Fruit fly (Drosophila melanogaster): Measurements from ENCODE around the gene CG4230.
A peak's percentile ranks its signal among the peaks of the same experiment; 100 is the strongest.

The CG4230 gene

DNA sequence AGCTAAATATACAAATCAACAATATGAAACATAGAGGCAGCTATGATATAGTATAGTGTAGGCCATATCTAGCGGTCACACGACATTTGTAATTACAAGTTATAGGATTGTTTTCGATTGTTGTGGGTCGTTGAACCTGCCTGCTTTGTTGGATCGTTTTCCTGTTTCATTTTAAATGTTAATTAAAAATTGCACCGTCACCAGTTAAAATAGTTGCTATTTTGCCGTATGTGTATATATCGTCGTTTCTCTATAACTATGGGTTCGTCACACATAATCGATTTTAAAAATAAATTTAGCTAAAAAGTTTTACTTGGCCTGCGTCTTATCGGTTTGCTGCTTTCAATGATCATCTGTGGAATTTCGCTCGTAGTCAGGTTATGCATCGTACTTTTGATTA is 23.7 kb upstream of the CG4230 start:
- TF ChIP-seq CG17801 (GFP tag; optimal IDR thresholded peaks at IDR 0.05; ENCODE audit: partially characterized antibody), result no peak

DNA sequence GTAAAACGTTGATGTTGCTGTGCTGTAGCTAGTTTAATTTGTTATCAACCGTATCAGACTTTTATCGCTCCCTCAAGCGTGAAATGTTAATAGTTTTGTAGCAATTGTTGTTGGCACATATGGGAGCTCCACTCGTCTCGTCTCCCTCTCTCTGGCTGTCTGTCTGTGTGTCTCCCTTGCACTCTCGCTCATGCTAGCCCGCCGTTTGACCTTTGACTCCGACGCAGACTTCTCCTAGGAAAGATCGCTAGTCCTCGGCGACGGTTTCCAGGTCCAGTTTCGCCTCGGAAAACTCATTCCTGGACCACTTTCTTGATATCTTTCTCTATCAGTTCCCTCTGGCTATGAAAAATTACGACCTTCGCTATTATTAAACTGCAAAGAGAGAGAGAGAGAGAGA is 16.8 kb upstream of the CG4230 start:
- no peak for TF ChIP-seq CG17801 (GFP tag; optimal IDR thresholded peaks at IDR 0.05; ENCODE audit: partially characterized antibody)

DNA sequence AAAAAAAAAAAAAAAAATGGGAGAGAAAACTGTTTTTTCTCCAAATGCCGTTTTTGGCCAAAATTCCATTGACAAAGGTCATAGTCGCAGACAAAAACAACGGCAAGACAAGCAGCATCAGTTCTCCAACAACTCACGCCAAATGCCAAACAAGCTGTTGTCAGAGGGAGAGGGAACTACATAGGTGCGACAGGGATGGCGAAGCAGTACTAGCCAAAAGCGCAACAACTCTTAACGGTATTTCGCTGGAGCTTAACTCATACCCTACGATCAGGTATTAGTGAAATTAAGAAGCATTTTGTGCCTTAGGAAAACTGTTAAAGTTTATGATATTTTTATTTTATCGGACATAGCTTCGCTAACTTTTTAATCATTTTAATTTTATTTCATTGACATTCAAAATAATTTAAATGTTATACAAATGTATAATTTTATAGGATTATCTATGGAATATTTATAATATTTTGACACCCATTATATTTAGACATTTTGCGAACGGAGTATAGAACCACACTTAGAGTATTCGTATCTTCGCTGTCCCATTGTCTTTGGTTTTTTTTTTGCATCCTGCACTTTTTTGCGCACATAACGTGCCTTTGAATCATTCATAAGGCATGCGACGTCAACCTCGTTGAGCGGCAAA is 15.7 kb upstream of the CG4230 start:
- TF ChIP-seq CG17801 (GFP tag; optimal IDR thresholded peaks at IDR 0.05; ENCODE audit: partially characterized antibody), result no peak

DNA sequence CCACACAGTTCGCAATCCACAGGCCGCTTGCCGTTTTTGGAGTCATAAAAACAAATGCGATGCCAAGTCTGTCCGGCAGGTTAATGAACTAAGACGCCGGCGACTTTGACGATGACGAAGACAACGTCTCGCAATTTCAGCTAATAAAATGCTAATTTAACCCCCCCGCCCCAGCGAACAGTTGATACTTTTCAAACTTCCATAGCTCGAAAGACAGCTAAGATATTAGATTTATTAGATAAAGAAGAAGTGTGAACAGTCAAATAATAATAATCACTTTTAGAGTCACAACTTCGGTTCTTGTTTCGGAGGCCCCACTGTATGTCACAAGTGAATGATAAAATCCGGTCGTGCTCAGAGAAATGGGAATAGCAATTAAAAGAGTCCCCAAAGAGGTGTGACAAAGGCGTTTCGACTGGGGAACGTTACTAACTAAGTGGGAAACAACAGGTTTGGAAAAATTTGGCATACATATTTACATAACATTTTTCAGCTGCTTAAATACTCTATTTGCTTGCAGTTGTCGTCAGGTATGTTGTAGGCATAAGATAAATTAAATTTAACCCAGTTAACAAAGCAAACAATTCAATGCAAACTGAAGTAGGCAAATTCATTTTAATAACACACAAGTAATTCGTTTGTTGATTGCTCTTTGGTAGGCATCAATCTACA is 11.3 kb upstream of the CG4230 start:
- TF ChIP-seq CG17801 (GFP tag; optimal IDR thresholded peaks at IDR 0.05; ENCODE audit: partially characterized antibody), result no peak

DNA sequence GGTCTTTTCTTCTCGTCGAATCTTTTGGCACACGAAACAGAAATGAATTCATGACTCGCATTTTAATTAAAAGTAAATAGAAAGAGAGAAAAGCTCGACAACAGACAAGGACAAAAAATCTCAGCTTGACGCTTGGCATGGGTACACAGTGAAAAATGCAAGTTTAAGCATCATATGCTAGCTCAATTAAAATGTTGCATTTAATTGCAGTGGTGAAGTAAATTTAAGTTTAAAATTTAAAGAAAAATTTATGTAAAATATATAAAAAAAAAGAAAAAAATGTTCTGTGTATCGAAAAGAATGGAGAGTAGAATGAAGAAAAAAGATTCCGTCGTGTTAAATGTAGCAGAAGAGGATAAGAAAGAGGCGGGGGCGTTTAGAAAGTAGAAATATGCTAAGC is 10.5 kb upstream of the CG4230 start:
- peak; percentile 44 for TF ChIP-seq CG17801 (GFP tag; optimal IDR thresholded peaks at IDR 0.05; ENCODE audit: partially characterized antibody)

DNA sequence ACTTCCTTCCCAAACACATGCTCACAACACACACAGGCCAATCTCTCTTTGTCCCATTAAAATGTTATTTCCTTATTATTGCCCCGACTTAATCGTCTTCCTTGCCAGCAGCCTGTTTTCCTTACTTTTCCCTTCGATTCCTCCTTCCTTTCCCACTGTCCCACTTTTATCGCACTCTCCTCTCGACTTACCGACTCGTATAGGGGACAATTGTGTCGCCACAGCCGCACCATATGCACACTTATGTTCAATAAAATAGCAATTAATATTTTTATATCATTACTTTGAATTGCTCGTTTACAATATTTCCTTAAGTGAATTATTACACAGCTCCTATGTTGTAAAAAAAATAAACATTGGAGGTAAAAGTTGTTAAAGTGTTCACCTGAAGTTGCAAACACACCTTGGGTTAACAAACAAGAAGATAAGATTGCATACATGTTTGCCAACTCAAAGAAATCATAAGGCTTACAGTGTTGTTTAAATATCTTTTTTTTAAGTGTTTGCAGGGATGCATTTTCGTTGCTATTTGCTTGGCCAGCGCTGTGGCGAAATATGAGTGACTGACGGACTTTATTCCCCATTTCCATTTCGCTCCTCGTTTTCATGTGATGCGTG is 9.0 kb upstream of the CG4230 start:
- TF ChIP-seq CG17801 (GFP tag; optimal IDR thresholded peaks at IDR 0.05; ENCODE audit: partially characterized antibody), result peak; percentile 86

DNA sequence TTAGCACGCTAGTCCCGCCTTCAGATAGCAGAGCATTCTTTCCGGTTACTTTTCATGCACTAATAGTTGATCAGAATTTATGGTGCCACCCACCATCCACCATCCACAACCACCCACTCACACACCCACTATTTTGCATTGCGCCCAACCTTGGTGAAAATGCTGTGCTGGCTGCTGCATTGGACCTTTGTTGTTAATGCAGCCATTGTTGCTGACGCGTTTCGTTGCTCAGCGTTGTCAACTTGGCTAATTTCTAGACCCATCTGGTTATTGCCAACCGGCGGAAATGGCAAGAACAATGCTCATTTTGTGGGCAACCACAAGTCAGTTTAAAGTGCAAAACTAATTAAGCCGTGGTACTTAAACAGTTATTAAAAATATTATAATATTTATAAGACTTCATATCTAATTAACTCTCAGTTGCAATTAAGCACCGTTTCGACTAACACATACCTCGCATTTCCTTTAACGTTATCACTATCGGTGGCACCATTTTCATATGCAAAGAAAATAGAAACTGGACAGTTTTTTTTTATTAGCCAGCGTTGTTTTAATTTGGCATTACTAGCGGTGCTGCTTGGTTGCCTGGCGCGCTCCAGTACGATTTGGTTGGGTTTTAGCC is 7.3 kb upstream of the CG4230 start:
- TF ChIP-seq CG17801 (GFP tag; optimal IDR thresholded peaks at IDR 0.05; ENCODE audit: partially characterized antibody), result no peak

DNA sequence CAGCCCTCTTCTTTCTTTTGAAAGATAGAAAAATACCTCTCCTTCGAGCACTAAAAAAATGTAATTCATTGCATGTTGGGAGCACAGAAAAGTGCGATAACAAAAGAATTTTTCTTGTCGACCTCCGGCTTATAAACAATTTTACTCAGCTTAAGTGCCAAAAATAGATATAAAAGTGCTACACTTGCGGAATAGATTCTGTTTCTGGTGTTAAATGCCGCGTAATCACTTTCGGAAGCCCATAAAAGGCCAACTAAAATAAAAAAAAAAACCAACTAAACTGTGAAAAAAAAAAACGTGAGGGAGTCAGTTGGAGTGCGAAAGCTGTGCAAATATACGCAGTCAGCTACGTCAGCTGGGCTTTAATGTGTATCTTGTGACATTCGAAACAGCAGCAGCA is 6.4 kb upstream of the CG4230 start:
- TF ChIP-seq CG17801 (GFP tag; optimal IDR thresholded peaks at IDR 0.05; ENCODE audit: partially characterized antibody), result peak; percentile 12

DNA sequence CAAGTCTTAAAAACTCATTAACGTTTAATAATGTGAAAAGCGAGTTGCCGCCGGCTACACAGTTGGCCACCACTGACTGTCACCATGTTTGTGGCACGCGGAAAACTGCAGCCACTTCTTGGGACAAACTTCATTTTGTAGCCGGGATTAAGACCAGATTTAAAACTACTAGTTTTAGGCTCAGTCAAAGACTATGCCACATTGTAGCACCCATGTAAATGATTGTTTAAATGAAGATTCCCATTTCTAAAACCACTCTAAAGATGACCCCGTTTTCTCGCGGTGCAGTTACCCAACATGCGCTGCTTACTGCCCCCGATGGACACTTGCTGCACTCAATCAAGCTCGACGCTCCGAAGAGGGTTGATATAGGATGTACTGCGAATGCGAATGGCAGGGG is 5.7 kb upstream of the CG4230 start:
- no peak for TF ChIP-seq CG17801 (GFP tag; optimal IDR thresholded peaks at IDR 0.05; ENCODE audit: partially characterized antibody)

DNA sequence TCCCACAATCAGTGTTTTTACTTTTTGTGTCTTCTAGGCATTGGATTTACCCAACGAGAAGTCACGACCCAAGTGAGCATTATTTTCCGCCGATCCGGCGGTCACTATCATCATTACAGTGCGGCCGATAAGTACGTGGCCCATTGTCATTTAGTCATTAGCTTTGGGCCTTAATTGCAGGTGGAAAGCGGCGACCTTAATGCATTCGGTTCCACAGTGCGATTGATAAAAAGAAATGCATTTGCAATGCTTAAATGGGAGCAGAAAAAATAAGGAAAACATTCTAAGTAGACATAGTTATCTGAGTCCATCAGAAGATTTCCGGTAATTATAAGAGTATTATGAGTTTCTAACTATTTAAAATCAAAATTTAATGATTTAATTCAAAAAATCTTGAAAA is 3.9 kb upstream of the CG4230 start:
- no peak for TF ChIP-seq CG17801 (GFP tag; optimal IDR thresholded peaks at IDR 0.05; ENCODE audit: partially characterized antibody)

DNA sequence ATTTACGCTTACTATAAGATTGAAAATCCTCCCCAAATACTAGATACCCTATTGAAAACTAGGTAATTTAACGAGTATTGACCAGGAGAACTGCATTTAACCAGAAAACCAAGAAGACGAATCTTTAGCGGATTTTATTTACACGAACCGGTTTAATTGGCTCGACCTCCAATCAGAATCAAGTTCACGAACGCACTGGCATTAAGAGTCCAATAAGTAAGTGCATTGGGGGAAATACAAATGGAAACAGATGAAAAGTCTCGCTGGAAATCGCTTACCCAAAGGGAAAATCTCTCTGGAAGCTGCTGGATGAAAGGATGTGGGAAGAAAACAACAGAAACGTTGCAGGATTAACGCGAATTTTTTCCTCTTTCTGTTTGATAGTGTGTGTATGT is 3.4 kb upstream of the CG4230 start:
- TF ChIP-seq CG17801 (GFP tag; optimal IDR thresholded peaks at IDR 0.05; ENCODE audit: partially characterized antibody), result no peak

DNA sequence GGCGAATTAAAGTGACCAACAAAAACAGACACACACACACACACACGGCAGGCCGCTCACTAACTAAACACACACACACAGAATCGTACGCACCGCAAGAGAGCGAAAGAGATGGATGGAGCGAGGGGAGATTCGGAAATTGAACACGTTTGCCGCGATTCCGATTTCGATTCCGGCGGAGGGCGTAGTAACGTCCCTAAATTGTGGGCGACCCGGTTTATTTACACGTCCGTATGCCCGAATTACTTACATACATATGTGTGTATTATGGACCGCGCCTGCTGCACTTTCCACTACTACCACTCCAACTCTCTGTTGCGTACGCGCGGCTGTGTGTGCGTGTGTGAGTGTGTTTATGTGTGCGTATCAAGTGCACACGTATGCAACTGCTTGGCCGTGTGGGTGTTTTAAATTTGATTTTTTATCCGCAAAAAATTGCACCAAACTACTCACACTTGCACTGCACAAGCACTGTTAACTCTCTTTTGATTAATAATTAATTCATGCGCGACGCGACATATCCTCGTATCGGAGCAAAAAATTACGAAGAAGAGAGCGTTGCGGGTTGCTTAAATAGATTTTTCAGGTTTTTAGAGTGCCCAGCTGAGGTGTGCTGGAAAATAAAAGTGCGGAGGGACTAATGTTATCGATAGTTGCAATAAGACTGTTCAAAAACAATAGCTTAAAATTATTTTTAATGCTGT is 2.9 kb upstream of the CG4230 start, which contains the start of gene Pgant5:
Gene Pgant5 (minus strand): TSS at position 601 of the 704 bp plus-strand sequence.
- TF ChIP-seq CG17801 (GFP tag; optimal IDR thresholded peaks at IDR 0.05; ENCODE audit: partially characterized antibody), result peak; percentile 47

DNA sequence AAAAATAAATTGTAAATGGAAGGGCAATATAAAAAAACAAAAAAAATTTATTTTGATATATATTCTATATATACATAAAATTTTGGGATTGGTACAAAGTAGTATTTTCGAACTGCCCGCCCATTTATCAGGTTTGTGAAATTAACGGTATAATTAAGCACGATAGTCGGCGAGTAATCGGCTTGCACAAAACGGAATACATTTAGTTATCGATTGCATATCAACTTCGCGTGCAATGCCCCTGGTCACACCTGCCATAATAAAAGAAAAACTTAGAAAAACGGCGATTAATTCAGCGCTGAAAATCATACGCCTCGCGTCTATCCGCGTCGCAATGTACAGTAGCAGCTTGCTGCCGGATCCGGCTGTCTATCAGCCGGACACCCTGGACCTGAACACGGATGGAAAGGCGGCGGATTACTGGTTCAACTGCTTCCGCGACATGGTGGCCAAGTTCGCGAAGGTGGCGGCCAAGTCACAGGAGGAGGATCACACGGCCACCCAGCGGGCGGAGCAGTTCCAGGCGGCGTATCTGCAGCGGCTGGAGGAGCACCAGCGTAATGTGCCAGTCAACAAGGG is 2.2 kb upstream of the CG4230 start, which contains the start of gene CG5828:
Gene CG5828 (plus strand): TSS at position 205 of the 579 bp plus-strand sequence.
- no peak for TF ChIP-seq CG17801 (GFP tag; optimal IDR thresholded peaks at IDR 0.05; ENCODE audit: partially characterized antibody)

DNA sequence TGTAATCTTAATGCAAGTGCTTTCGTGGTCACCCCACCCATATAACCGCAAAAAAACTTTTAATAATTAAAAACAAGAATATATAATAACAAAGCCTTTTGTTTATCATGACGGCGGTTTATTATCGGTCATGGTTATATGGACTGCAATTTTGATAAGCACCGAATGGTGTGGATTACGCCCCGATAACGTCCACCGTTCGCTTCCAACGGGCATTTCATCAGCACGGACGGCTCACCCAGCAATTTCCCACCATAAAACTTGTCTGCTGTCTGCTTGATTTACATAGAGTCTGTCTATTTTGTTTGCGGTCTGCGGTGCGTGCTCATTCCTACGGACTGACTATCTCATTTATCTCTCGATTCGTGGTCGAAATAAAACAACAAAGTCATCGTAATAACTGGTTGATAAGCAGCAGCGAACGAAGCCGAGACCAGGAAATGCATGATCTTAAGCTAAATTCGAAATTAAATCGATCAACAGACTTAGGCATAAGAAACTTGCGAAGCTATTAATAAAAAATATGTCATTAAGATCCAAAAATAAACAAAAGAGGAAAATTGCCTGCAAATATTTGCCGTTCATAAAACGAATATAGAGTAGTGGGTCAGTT is 571 bp upstream of the CG4230 start:
- peak; percentile 68 for TF ChIP-seq CG17801 (GFP tag; optimal IDR thresholded peaks at IDR 0.05; ENCODE audit: partially characterized antibody)

All from ovary, adult (tissue).